Worm (Caenorhabditis elegans) whole organism, late embryonic: ENCODE data around the gene F54A3.6.

Experiments used
- ahr-1 ChIP-seq: sonication (generic microtip); optimal IDR thresholded peaks from 2 replicates; lab custom pipeline; 2016; ENCODE audit warnings: missing genetic modification characterization, missing compliant biosample characterization
- ceh-19 ChIP-seq: fragments of 200-800 bp; sonication (Bioruptor generic); optimal IDR thresholded peaks from 2 replicates; lab custom pipeline; 2018; ENCODE audit warnings: mild to moderate bottlenecking, missing genetic modification characterization, missing compliant biosample characterization
- ceh-24 ChIP-seq: sonication (generic microtip); optimal IDR thresholded peaks from 2 replicates; lab custom pipeline; 2016; ENCODE audit warnings: mild to moderate bottlenecking, missing genetic modification characterization, missing compliant biosample characterization
- ceh-6 ChIP-seq: fragments of 200-800 bp; sonication (Bioruptor generic); optimal IDR thresholded peaks from 2 replicates; lab custom pipeline; 2018; ENCODE audit warnings: mild to moderate bottlenecking, missing genetic modification characterization, missing compliant biosample characterization
- dmd-4 ChIP-seq: sonication (generic microtip); optimal IDR thresholded peaks from 2 replicates; lab custom pipeline; 2016; ENCODE audit warnings: borderline replicate concordance, missing genetic modification characterization, missing compliant biosample characterization
- fkh-10 ChIP-seq: fragments of 150-350 bp; optimal IDR thresholded peaks from 2 replicates; lab custom pipeline; 2014; ENCODE audit warnings: missing biosample characterization, missing genetic modification reagents, missing genetic modification characterization
- fkh-6 ChIP-seq: sonication (generic microtip); optimal IDR thresholded peaks from 2 replicates; lab custom pipeline; 2016; ENCODE audit warnings: missing genetic modification characterization, missing compliant biosample characterization
- nhr-11 ChIP-seq: fragments of 150-350 bp; optimal IDR thresholded peaks from 2 replicates; lab custom pipeline; 2014; ENCODE audit warnings: missing biosample characterization, missing genetic modification characterization
- pros-1 ChIP-seq: fragments of 150-350 bp; optimal IDR thresholded peaks from 2 replicates; lab custom pipeline; 2014; ENCODE audit warnings: missing biosample characterization, missing genetic modification reagents, missing genetic modification characterization
- tbx-7 ChIP-seq: sonication (generic microtip); optimal IDR thresholded peaks from 2 replicates; lab custom pipeline; 2016; ENCODE audit warnings: missing genotype, missing genetic modification characterization, missing compliant biosample characterization
- unc-3 ChIP-seq, 2 experiments: fragments of 200-800 bp in 1 of 2; sonication (Bioruptor generic) in 1 of 2; sonication (generic microtip) in 1 of 2; conservative IDR thresholded peaks in 1 of 2; optimal IDR thresholded peaks in 1 of 2; 2 replicates each; pipeline versions ENCODE4 v1.3.6 to Lab custom; 2016 to 2022; ENCODE audit warnings: missing compliant biosample characterization in 2 of 2, missing genetic modification characterization in 2 of 2, missing genetic modification reagents in 1 of 2

ce11 chrII:2215512-2215911, 16.8 kb downstream of the F54A3.6 start:
- no peak for TF ChIP-seq fkh-6 (tag; lab: Kevin White, UChicago)
- TF ChIP-seq unc-3 (GFP tag; conservative IDR thresholded peaks at IDR 0.05; lab: Robert Waterston, UW) = no peak
- no peak for TF ChIP-seq unc-3 (tag; optimal IDR thresholded peaks at IDR 0.05; lab: Kevin White, UChicago)
- TF ChIP-seq ceh-24 (tag; lab: Kevin White, UChicago) = no peak
- TF ChIP-seq ahr-1 (tag; lab: Kevin White, UChicago) = no peak
- no peak for TF ChIP-seq fkh-10 (GFP tag; lab: Kevin White, UChicago)
- TF ChIP-seq nhr-11 (tag; lab: Kevin White, UChicago) = no peak
- TF ChIP-seq ceh-19 (GFP tag; lab: Kevin White, UChicago) = no peak
- no peak for TF ChIP-seq tbx-7 (tag; lab: Kevin White, UChicago)
- TF ChIP-seq dmd-4 = no peak
- no peak for TF ChIP-seq pros-1 (tag; lab: Kevin White, UChicago)
- no peak for TF ChIP-seq ceh-6 (GFP tag; lab: Kevin White, UChicago)
